Worm (Caenorhabditis elegans) whole organism, L4 larva: ENCODE measurements around the gene aps-2.

Source experiments
- T20F7.1 ChIP-seq: fragments of 200-800 bp; sonication (Bioruptor generic); optimal IDR thresholded peaks from 2 replicates; lab custom pipeline; 2018; ENCODE audit warnings: mild to moderate bottlenecking, missing genetic modification characterization, missing compliant biosample characterization
- Y105C5A.15 ChIP-seq: fragments of 200-800 bp; sonication (Bioruptor generic); IDR thresholded peaks from 2 replicates; pipeline ENCODE4 v1.3.6; 2022; ENCODE audit warnings: missing genetic modification characterization, missing compliant biosample characterization
- ZK546.5 ChIP-seq, 2 experiments: sonication (generic microtip); optimal IDR thresholded peaks; 2 replicates each; lab custom pipeline; 2017; ENCODE audit warnings: missing biosample characterization in 2 of 2, missing genetic modification characterization in 2 of 2
- aly-2 ChIP-seq: sonication (generic microtip); optimal IDR thresholded peaks from 2 replicates; lab custom pipeline; 2018; ENCODE audit warnings: missing biosample characterization, missing genetic modification characterization
- arid-1 ChIP-seq: fragments of 200-800 bp; sonication (Bioruptor generic); conservative IDR thresholded peaks from 2 replicates; pipeline ENCODE4 v1.3.6; 2022; ENCODE audit warnings: missing genetic modification reagents, missing genetic modification characterization, missing compliant biosample characterization
- hlh-30 ChIP-seq: sonication (generic microtip); optimal IDR thresholded peaks from 2 replicates; lab custom pipeline; 2017; ENCODE audit warnings: antibody characterized with exemption, mild to moderate bottlenecking, missing genetic modification characterization, missing compliant biosample characterization; ENCODE audit not compliant: insufficient read depth
- lin-13 ChIP-seq: fragments of 150-350 bp; optimal IDR thresholded peaks from 2 replicates; lab custom pipeline; 2014; ENCODE audit warnings: missing biosample characterization, missing genetic modification reagents, missing genetic modification characterization
- nhr-28 ChIP-seq: fragments of 150-350 bp; optimal IDR thresholded peaks from 2 replicates; lab custom pipeline; 2014; ENCODE audit warnings: missing biosample characterization, missing genetic modification characterization
- nhr-76 ChIP-seq: fragments of 150-350 bp; optimal IDR thresholded peaks from 2 replicates; lab custom pipeline; 2014; ENCODE audit warnings: missing biosample characterization, missing genetic modification characterization
- nhr-77 ChIP-seq: fragments of 150-350 bp; optimal IDR thresholded peaks from 2 replicates; lab custom pipeline; 2014; ENCODE audit warnings: missing biosample characterization, missing genetic modification characterization
- skn-1 ChIP-seq: fragments of 150-350 bp; optimal IDR thresholded peaks from 2 replicates; lab custom pipeline; 2014; ENCODE audit warnings: missing biosample characterization, missing genetic modification characterization
- ztf-11 ChIP-seq: fragments of 150-350 bp; optimal IDR thresholded peaks from 2 replicates; lab custom pipeline; 2014; ENCODE audit warnings: missing biosample characterization, missing genetic modification characterization
- ztf-7 ChIP-seq: fragments of 150-350 bp; optimal IDR thresholded peaks from 2 replicates; lab custom pipeline; 2014; ENCODE audit warnings: missing biosample characterization, missing genetic modification characterization

ce11 chrX:4415289-4415688 is 42.8 kb upstream of the aps-2 start:
- TF ChIP-seq nhr-76 (tag; lab: Kevin White, UChicago), result no peak
- no peak for TF ChIP-seq aly-2 (tag; lab: Kevin White, UChicago)
- no peak for TF ChIP-seq T20F7.1 (GFP tag; lab: Kevin White, UChicago)
- no peak for TF ChIP-seq lin-13
- no peak for TF ChIP-seq ztf-7 (tag; lab: Kevin White, UChicago)
- TF ChIP-seq hlh-30 (tag; lab: Kevin White, UChicago), result no peak
- no peak for TF ChIP-seq nhr-28
- no peak for TF ChIP-seq nhr-77 (tag; lab: Kevin White, UChicago)
- no peak for TF ChIP-seq ZK546.5 (tag; optimal IDR thresholded peaks at IDR 0.05; lab: Kevin White, UChicago)
- TF ChIP-seq ztf-11 (tag; lab: Kevin White, UChicago), result no peak
- no peak for TF ChIP-seq Y105C5A.15
- no peak for TF ChIP-seq skn-1 (tag; lab: Kevin White, UChicago)
- TF ChIP-seq arid-1 (GFP tag; lab: Robert Waterston, UW), result no peak
